Fruit fly (Drosophila melanogaster): ENCODE results near the gene Lcp65Ac.

- TF ChIP-seq insv (optimal IDR thresholded peaks at IDR 0.05) (no peak), Myc (optimal IDR thresholded peaks at IDR 0.05) (no peak)
These were observed 37.2 kb downstream of the Lcp65Ac start, which contains the start of gene CG10274 for dm6 chr3L:6181776-6182175.

Data from Kc167 (cell line).